Worm (Caenorhabditis elegans): ENCODE results near the gene Y20C6A.4.

- TF ChIP-seq ama-1 (optimal IDR thresholded peaks at IDR 0.05) = no peak
- TF ChIP-seq ceh-13 (GFP tag; optimal IDR thresholded peaks at IDR 0.05) = no peak
- TF ChIP-seq hnd-1 (tag; optimal IDR thresholded peaks at IDR 0.05) = no peak
- no peak for TF ChIP-seq F13C5.2 (tag; optimal IDR thresholded peaks at IDR 0.05)
- TF ChIP-seq tbx-37 (GFP tag; conservative IDR thresholded peaks at IDR 0.05) = no peak
Measured at ce11 chrV:17344876-17345275, 35.2 kb upstream of the Y20C6A.4 start, which contains the start of the genes fbxa-188 and fbxa-189.

Data from whole organism, early embryonic.